Worm (Caenorhabditis elegans): ENCODE data around the gene fbxb-95.

DNA sequence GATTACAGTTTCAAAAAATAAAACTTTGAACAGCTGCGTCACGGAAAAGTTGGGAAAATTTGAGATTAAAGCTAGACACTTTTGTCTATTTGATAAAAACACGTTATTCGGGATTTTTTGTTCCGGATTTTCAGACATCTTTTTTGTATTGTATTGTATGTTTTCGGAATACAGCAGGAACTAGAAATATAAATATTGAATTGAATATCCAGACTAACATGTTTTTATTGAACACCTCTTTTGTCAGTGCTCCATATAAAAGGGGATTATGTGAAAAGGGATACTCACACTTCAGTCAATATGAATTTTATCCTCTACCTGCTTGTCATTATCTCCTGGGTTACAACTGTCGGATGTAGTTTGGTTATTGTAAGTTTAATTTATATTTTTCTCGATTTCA is 39.7 kb downstream of the fbxb-95 start, which contains the start of gene C16C4.1:
- no peak for TF ChIP-seq F49E8.2 (tag; optimal IDR thresholded peaks at IDR 0.05; ENCODE audit: insufficient read depth)
- no peak for TF ChIP-seq mcd-1 (GFP tag; IDR thresholded peaks at IDR 0.05)
- TF ChIP-seq F52B5.7 (tag; optimal IDR thresholded peaks at IDR 0.05), result no peak
